Worm (Caenorhabditis elegans) whole organism, L2 larva: Measurements from ENCODE around the gene T28A8.6.

Source experiments
- F13H6.1 ChIP-seq: sonication (generic microtip); optimal IDR thresholded peaks from 2 replicates; lab custom pipeline; 2016; ENCODE audit warnings: missing genetic modification characterization, missing compliant biosample characterization
- Y55F3AM.14 ChIP-seq: fragments of 200-800 bp; sonication (Bioruptor generic); optimal IDR thresholded peaks from 2 replicates; lab custom pipeline; 2018; ENCODE audit warnings: mild to moderate bottlenecking, missing genetic modification characterization, missing compliant biosample characterization
- aly-2 ChIP-seq: fragments of 150-350 bp; optimal IDR thresholded peaks from 2 replicates; lab custom pipeline; 2014; ENCODE audit warnings: missing biosample characterization, missing genetic modification characterization
- ama-1 ChIP-seq: fragments of 150-350 bp; optimal IDR thresholded peaks from 2 replicates; lab custom pipeline; 2018; ENCODE audit warnings: inconsistent platforms
- blmp-1 ChIP-seq: sonication (generic microtip); optimal IDR thresholded peaks from 2 replicates; lab custom pipeline; 2017; ENCODE audit warnings: missing genetic modification characterization, mild to moderate bottlenecking, missing compliant biosample characterization, antibody characterized with exemption, moderate library complexity; ENCODE audit not compliant: insufficient read depth
- ceh-82 ChIP-seq: fragments of 150-350 bp; optimal IDR thresholded peaks from 2 replicates; lab custom pipeline; 2014; ENCODE audit warnings: missing biosample characterization, missing genetic modification characterization
- crh-2 ChIP-seq: sonication (generic microtip); optimal IDR thresholded peaks from 2 replicates; lab custom pipeline; 2017; ENCODE audit warnings: missing biosample characterization, missing genetic modification characterization
- egl-27 ChIP-seq: sonication (generic microtip); optimal IDR thresholded peaks from 3 replicates; lab custom pipeline; 2017; ENCODE audit warnings: missing biosample characterization, missing genetic modification reagents, missing genetic modification characterization
- elt-3 ChIP-seq: sonication (generic microtip); optimal IDR thresholded peaks from 2 replicates; lab custom pipeline; 2017; ENCODE audit warnings: missing biosample characterization, missing genetic modification characterization
- fos-1 ChIP-seq: fragments of 150-350 bp; optimal IDR thresholded peaks from 2 replicates; lab custom pipeline; 2014; ENCODE audit warnings: missing biosample characterization, missing genetic modification characterization
- gmeb-1 ChIP-seq: fragments of 150-350 bp; optimal IDR thresholded peaks from 2 replicates; lab custom pipeline; 2014; ENCODE audit warnings: missing biosample characterization, missing genetic modification characterization
- lin-39 ChIP-seq: fragments of 150-350 bp; optimal IDR thresholded peaks from 2 replicates; lab custom pipeline; 2014; ENCODE audit warnings: missing biosample characterization, missing genetic modification reagents, missing genetic modification characterization
- mab-5 ChIP-seq: fragments of 150-350 bp; optimal IDR thresholded peaks from 2 replicates; lab custom pipeline; 2014; ENCODE audit warnings: missing biosample characterization, missing genetic modification characterization
- mbf-1 ChIP-seq: sonication (generic microtip); optimal IDR thresholded peaks from 2 replicates; lab custom pipeline; 2017; ENCODE audit warnings: missing biosample characterization, missing genetic modification characterization
- nhr-10 ChIP-seq: sonication (generic microtip); optimal IDR thresholded peaks from 2 replicates; lab custom pipeline; 2017; ENCODE audit warnings: missing biosample characterization, missing genetic modification characterization
- nhr-12 ChIP-seq: fragments of 150-350 bp; optimal IDR thresholded peaks from 2 replicates; lab custom pipeline; 2014; ENCODE audit warnings: missing biosample characterization, missing genetic modification characterization
- nhr-129 ChIP-seq: fragments of 150-350 bp; optimal IDR thresholded peaks from 2 replicates; lab custom pipeline; 2014; ENCODE audit warnings: missing biosample characterization, missing genetic modification characterization
- nhr-23 ChIP-seq: fragments of 150-350 bp; optimal IDR thresholded peaks from 2 replicates; lab custom pipeline; 2014; ENCODE audit warnings: missing biosample characterization, missing genetic modification reagents, missing genetic modification characterization
- nhr-237 ChIP-seq: fragments of 150-350 bp; optimal IDR thresholded peaks from 2 replicates; lab custom pipeline; 2014; ENCODE audit warnings: missing biosample characterization, missing genetic modification characterization
- nhr-25 ChIP-seq: fragments of 150-350 bp; sonication (generic microtip); optimal IDR thresholded peaks from 3 replicates; lab custom pipeline; 2014; ENCODE audit warnings: missing biosample characterization, missing genetic modification characterization
- nhr-6 ChIP-seq: fragments of 150-350 bp; optimal IDR thresholded peaks from 2 replicates; lab custom pipeline; 2014; ENCODE audit warnings: missing biosample characterization, missing genetic modification characterization
- nhr-77 ChIP-seq: fragments of 150-350 bp; optimal IDR thresholded peaks from 2 replicates; lab custom pipeline; 2014; ENCODE audit warnings: missing biosample characterization, missing genetic modification characterization
- sem-4 ChIP-seq: fragments of 150-350 bp; optimal IDR thresholded peaks from 2 replicates; lab custom pipeline; 2014; ENCODE audit warnings: missing biosample characterization, missing genetic modification reagents, missing genetic modification characterization
- sma-3 ChIP-seq: sonication (generic microtip); optimal IDR thresholded peaks from 2 replicates; lab custom pipeline; 2016; ENCODE audit warnings: missing genetic modification reagents, missing genetic modification characterization, missing compliant biosample characterization
- sma-9 ChIP-seq, 2 experiments: fragments of 150-350 bp in 1 of 2; sonication (generic microtip) in 1 of 2; optimal IDR thresholded peaks; 2 replicates each; lab custom pipeline; 2014 to 2016; ENCODE audit warnings: missing genetic modification characterization in 2 of 2, mild to moderate bottlenecking in 1 of 2, missing biosample characterization in 1 of 2, missing compliant biosample characterization in 1 of 2, missing genetic modification reagents in 1 of 2, moderate library complexity in 1 of 2
- unc-39 ChIP-seq: fragments of 150-350 bp; optimal IDR thresholded peaks from 2 replicates; lab custom pipeline; 2014; ENCODE audit warnings: missing biosample characterization, missing genetic modification characterization
- unc-55 ChIP-seq: fragments of 150-350 bp; sonication (generic microtip); optimal IDR thresholded peaks from 3 replicates; lab custom pipeline; 2014; ENCODE audit warnings: missing biosample characterization, missing genetic modification reagents, missing genetic modification characterization
- unc-62 ChIP-seq: fragments of 150-350 bp; optimal IDR thresholded peaks from 2 replicates; lab custom pipeline; 2014; ENCODE audit warnings: missing biosample characterization, missing genetic modification reagents, missing genetic modification characterization
- zag-1 ChIP-seq: fragments of 150-350 bp; optimal IDR thresholded peaks from 2 replicates; lab custom pipeline; 2014; ENCODE audit warnings: missing biosample characterization, missing genetic modification characterization
- ztf-1 ChIP-seq: fragments of 200-800 bp; sonication (Bioruptor generic); conservative IDR thresholded peaks from 2 replicates; pipeline ENCODE4 v1.3.6; 2022; ENCODE audit warnings: missing genetic modification characterization, missing compliant biosample characterization
- ztf-11 ChIP-seq: sonication (generic microtip); optimal IDR thresholded peaks from 2 replicates; lab custom pipeline; 2017; ENCODE audit warnings: missing biosample characterization, missing genetic modification characterization

Gene T28A8.6

DNA sequence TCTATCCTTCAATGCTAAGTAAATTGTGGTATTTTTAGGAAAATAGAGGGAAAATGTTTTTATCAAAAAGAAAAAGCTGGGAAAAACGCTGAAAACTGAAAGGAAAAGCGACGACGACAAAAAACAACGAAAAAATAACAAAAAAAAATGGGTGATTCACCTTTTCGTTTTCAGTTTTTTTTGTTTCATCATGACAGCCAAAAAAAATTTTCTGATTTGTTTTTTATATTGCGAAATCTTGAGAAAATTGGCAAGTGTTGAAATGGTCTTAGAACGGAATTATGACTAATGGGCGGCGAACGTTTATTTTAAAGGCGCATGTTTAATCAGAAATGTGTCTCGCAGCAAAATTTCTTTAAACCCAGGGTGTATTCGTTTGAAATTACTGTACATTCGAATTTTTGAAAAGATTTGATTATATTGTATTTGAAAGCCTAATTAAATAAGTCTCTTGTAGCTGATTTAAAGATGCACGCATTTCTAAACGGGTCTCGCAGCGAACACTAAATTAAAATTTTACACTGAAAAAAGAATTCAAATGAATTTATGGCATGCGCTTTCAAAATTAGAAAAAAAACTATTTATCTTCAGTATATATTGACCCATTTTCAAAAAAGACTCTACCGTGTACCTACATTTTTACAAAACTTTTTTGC, 36.9 kb downstream of the T28A8.6 start:
- TF ChIP-seq unc-55 = no peak
- TF ChIP-seq nhr-129 (tag; lab: Kevin White, UChicago) = no peak
- no peak for TF ChIP-seq nhr-6 (tag; lab: Kevin White, UChicago)
- TF ChIP-seq nhr-12 (tag; lab: Kevin White, UChicago) = no peak
- TF ChIP-seq aly-2 (tag; lab: Kevin White, UChicago) = no peak
- no peak for TF ChIP-seq nhr-10
- no peak for TF ChIP-seq F13H6.1 (tag; lab: Kevin White, UChicago)
- TF ChIP-seq egl-27 = no peak
- no peak for TF ChIP-seq nhr-237 (tag; lab: Kevin White, UChicago)
- TF ChIP-seq sma-9 (GFP tag; optimal IDR thresholded peaks at IDR 0.05; lab: Kevin White, UChicago) = no peak
- TF ChIP-seq sma-9 (tag; optimal IDR thresholded peaks at IDR 0.05; lab: Kevin White, UChicago) = no peak
- TF ChIP-seq mab-5 (tag; lab: Kevin White, UChicago) = no peak
- no peak for TF ChIP-seq unc-62 (GFP tag; lab: Kevin White, UChicago)
- TF ChIP-seq crh-2 (tag; lab: Kevin White, UChicago) = no peak

DNA sequence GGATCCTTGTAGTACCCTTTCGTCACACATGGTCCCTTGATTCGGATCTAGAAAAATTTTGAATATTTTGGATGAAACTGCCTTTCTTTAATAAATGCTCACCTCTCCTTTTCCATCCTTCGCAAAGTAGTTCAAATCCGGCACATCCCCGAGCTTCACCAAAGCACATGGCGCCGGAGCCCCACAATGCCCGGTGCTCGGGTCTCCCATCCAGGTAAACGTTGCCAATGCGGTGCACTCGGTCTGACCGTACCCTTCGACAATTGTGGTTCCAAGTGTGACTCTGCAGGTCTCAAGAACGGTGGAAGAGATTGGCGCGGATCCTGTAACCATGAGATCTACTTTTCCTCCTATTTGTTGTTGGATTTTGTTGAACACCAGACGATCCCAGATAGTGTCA, 41.8 kb downstream of the T28A8.6 start:
- TF ChIP-seq lin-39 = no peak
- TF ChIP-seq gmeb-1 (tag; lab: Kevin White, UChicago) = no peak
- TF ChIP-seq zag-1 (tag; lab: Kevin White, UChicago) = no peak
- no peak for TF ChIP-seq sma-3
- no peak for TF ChIP-seq nhr-10
- no peak for TF ChIP-seq nhr-25 (tag; lab: Kevin White, UChicago)

DNA sequence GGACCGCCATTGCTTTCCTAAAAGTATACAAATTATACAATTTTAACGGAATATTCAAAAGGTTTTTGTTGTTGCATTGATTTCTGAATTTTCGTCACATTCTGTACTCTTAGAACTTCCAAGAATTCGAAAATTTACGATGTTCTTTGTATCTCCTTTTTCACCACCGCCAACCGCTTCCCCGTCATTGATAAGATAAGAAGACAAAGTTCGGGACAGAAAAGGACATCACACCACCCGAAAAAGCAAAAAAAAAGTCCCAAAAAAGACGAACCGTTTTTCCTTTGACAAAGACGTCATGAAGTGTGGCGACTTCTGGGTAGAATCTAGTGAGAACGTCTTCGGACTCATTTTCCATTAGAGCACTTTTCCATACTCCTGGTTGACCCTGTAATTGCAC, 43.5 kb downstream of the T28A8.6 start:
- no peak for TF ChIP-seq nhr-25 (tag; lab: Kevin White, UChicago)
- TF ChIP-seq crh-2 (tag; lab: Kevin White, UChicago) = peak; percentile 41
- TF ChIP-seq nhr-77 (tag; lab: Kevin White, UChicago) = no peak
- no peak for TF ChIP-seq ztf-1 (GFP tag; lab: Robert Waterston, UW)
- TF ChIP-seq nhr-23 = no peak
- TF ChIP-seq mbf-1 = no peak
- peak; percentile 61 for TF ChIP-seq fos-1 (tag; lab: Kevin White, UChicago)
- no peak for TF ChIP-seq unc-39 (tag; lab: Kevin White, UChicago)
- TF ChIP-seq ztf-11 = no peak
- TF ChIP-seq elt-3 = no peak
- no peak for TF ChIP-seq ama-1 (lab: Kevin White, UChicago)
- TF ChIP-seq gmeb-1 (tag; lab: Kevin White, UChicago) = peak; percentile 7

DNA sequence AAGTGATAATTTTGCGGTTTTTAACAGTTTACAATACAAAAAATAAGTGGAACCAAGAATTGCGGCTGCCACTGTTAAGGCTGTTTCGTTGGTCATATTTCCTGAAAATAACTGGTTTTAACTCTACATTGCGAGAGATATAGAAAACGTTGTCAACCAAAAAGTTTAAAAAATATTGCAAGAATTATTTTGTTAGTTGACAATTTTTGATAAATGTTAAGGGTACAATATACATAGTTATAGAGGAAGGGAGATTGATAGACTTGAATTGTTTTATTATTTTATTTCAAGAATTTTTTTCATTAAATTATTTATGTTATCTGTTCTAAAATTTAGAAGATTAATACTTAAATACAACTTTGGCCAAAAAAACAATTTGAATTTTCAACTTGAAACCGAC, 44.4 kb downstream of the T28A8.6 start, which contains the start of gene acs-5:
acs-5 (minus strand) TSS at position 101 of the 400 bp plus-strand sequence.
- TF ChIP-seq Y55F3AM.14 = no peak
- no peak for TF ChIP-seq sma-9 (GFP tag; optimal IDR thresholded peaks at IDR 0.05; lab: Kevin White, UChicago)
- TF ChIP-seq sma-9 (tag; optimal IDR thresholded peaks at IDR 0.05; lab: Kevin White, UChicago) = no peak
- no peak for TF ChIP-seq mbf-1

DNA sequence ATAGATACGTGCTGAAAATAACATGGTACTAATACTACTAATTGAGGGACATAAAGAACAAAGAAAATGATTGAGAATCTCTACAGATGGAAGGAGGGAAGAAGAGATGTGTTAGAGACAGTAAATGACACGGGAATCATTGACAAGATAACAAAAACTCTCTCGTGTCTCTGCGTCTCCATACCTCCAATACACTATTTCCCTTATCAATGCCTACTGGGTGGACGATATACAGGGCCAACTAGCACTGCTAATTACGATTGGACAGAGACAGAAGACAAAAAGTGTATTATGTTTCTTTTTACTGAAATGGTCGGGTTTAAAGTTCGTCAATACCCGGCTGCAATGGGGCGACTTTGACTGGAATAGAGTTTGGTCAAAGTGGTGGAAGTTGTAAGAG, 45.6 kb downstream of the T28A8.6 start:
- peak; percentile 21 for TF ChIP-seq blmp-1
- TF ChIP-seq crh-2 (tag; lab: Kevin White, UChicago) = peak; percentile 75
- no peak for TF ChIP-seq zag-1 (tag; lab: Kevin White, UChicago)
- TF ChIP-seq nhr-129 (tag; lab: Kevin White, UChicago) = peak; percentile 36
- peak; percentile 47 for TF ChIP-seq gmeb-1 (tag; lab: Kevin White, UChicago)
- peak; percentile 53 for TF ChIP-seq nhr-25 (tag; lab: Kevin White, UChicago)
- no peak for TF ChIP-seq nhr-237 (tag; lab: Kevin White, UChicago)
- TF ChIP-seq sem-4 (tag; lab: Kevin White, UChicago) = no peak
- peak; percentile 79 for TF ChIP-seq fos-1 (tag; lab: Kevin White, UChicago)
- TF ChIP-seq ceh-82 (tag; lab: Kevin White, UChicago) = no peak
- TF ChIP-seq F13H6.1 (tag; lab: Kevin White, UChicago) = peak; percentile 4
- no peak for TF ChIP-seq unc-39 (tag; lab: Kevin White, UChicago)
- TF ChIP-seq sma-9 (GFP tag; optimal IDR thresholded peaks at IDR 0.05; lab: Kevin White, UChicago) = peak; percentile 48
- no peak for TF ChIP-seq sma-9 (tag; optimal IDR thresholded peaks at IDR 0.05; lab: Kevin White, UChicago)
- TF ChIP-seq, all 48 proteins: peak for 8
